Worm (Caenorhabditis elegans): ENCODE results near the gene srg-58.

Gene srg-58

ce11 chrV:2759456-2759855 lies at the start of gene srg-58:
Gene srg-58 (minus strand): TSS chrV:2759556.
- no peak for TF ChIP-seq unc-62 (GFP tag; optimal IDR thresholded peaks at IDR 0.05)

- TF ChIP-seq unc-62 (GFP tag; optimal IDR thresholded peaks at IDR 0.05): no peak
These were observed 48.4 kb upstream of the srg-58 start, which contains the start of gene ketn-1 for ce11 chrV:2807760-2808159. Gene ketn-1 (minus strand): TSS chrV:2807860.

ce11 chrV:2803258-2803657 lies 43.9 kb upstream of the srg-58 start:
- no peak for TF ChIP-seq unc-62 (GFP tag; optimal IDR thresholded peaks at IDR 0.05)

- no peak for TF ChIP-seq unc-62 (GFP tag; optimal IDR thresholded peaks at IDR 0.05)
These were observed 42.6 kb upstream of the srg-58 start for ce11 chrV:2801955-2802354.

ce11 chrV:2800676-2801075 lies 41.3 kb upstream of the srg-58 start:
- TF ChIP-seq unc-62 (GFP tag; optimal IDR thresholded peaks at IDR 0.05): no peak

ce11 chrV:2799172-2799869 lies 40.0 kb upstream of the srg-58 start:
- no peak for TF ChIP-seq unc-62 (GFP tag; optimal IDR thresholded peaks at IDR 0.05)

- no peak for TF ChIP-seq unc-62 (GFP tag; optimal IDR thresholded peaks at IDR 0.05)
These were observed 36.6 kb upstream of the srg-58 start, which contains the start of gene F54E2.2 for ce11 chrV:2795998-2796397. Gene F54E2.2 (plus strand): TSS chrV:2796298.

- TF ChIP-seq unc-62 (GFP tag; optimal IDR thresholded peaks at IDR 0.05): no peak
These were observed 33.6 kb upstream of the srg-58 start for ce11 chrV:2792958-2793357.

ce11 chrV:2780786-2781185 lies 21.4 kb upstream of the srg-58 start, which contains the start of gene R05D8.11:
Gene R05D8.11 (minus strand): TSS chrV:2780886.
- no peak for TF ChIP-seq unc-62 (GFP tag; optimal IDR thresholded peaks at IDR 0.05)

ce11 chrV:2774042-2774441 lies 14.7 kb upstream of the srg-58 start, which contains the start of gene srj-18:
Gene srj-18 (plus strand): TSS chrV:2774342.
- TF ChIP-seq unc-62 (GFP tag; optimal IDR thresholded peaks at IDR 0.05): no peak

ce11 chrV:2771560-2771959 lies 12.2 kb upstream of the srg-58 start, which contains the start of gene srh-56:
Gene srh-56 (plus strand): TSS chrV:2771860.
- TF ChIP-seq unc-62 (GFP tag; optimal IDR thresholded peaks at IDR 0.05): no peak

- TF ChIP-seq unc-62 (GFP tag; optimal IDR thresholded peaks at IDR 0.05): no peak
These were observed 10.4 kb upstream of the srg-58 start, which contains the start of gene dhs-15 for ce11 chrV:2769754-2770153. Gene dhs-15 (minus strand): TSS chrV:2769854.

ce11 chrV:2767465-2767864 lies 8.1 kb upstream of the srg-58 start, which contains the start of gene R05D8.9:
Gene R05D8.9 (minus strand): TSS chrV:2767565.
- no peak for TF ChIP-seq unc-62 (GFP tag; optimal IDR thresholded peaks at IDR 0.05)

- TF ChIP-seq unc-62 (GFP tag; optimal IDR thresholded peaks at IDR 0.05): no peak
These were observed 5.7 kb upstream of the srg-58 start, which contains the start of gene dhs-14 for ce11 chrV:2765052-2765451. Gene dhs-14 (minus strand): TSS chrV:2765200.

- TF ChIP-seq unc-62 (GFP tag; optimal IDR thresholded peaks at IDR 0.05): no peak
These were observed 3.7 kb upstream of the srg-58 start, which contains the start of gene R05D8.7 for ce11 chrV:2763105-2763504. Gene R05D8.7 (minus strand): TSS chrV:2763208.

ce11 chrV:2761470-2761869 lies 2.1 kb upstream of the srg-58 start:
- no peak for TF ChIP-seq unc-62 (GFP tag; optimal IDR thresholded peaks at IDR 0.05)

- no peak for TF ChIP-seq unc-62 (GFP tag; optimal IDR thresholded peaks at IDR 0.05)
These were observed 919 bp downstream of the srg-58 start for ce11 chrV:2758437-2758836.
